Fruit fly (Drosophila melanogaster) ovary, adult (tissue): ENCODE measurements around the gene IFT54.

Source experiments
- CG17801 ChIP-seq: fragments of 200-800 bp; optimal IDR thresholded peaks from 2 replicates; lab custom pipeline; 2019; ENCODE audit warnings: missing biosample characterization, mild to moderate bottlenecking, missing genetic modification characterization, moderate library complexity; ENCODE audit not compliant: partially characterized antibody

The IFT54 gene

dm6 chr3R:14302128-14302527 lies at the start of gene IFT54:
TSS of gene IFT54 (plus strand) at chr3R:14302428.
- no peak for TF ChIP-seq CG17801 (GFP tag; lab: Kevin White, UChicago)

dm6 chr3R:14255808-14256207 lies 46.4 kb upstream of the IFT54 start, which contains the start of gene CG43179:
TSS of gene CG43179 (plus strand) at chr3R:14256108.
- TF ChIP-seq CG17801 (GFP tag; lab: Kevin White, UChicago) = no peak

- TF ChIP-seq CG17801 (GFP tag; lab: Kevin White, UChicago) = no peak
Measured at dm6 chr3R:14259821-14260220, 42.4 kb upstream of the IFT54 start, which contains the start of gene MetRS-m. TSS of gene MetRS-m (minus strand) at chr3R:14259991.

dm6 chr3R:14261113-14261512 lies 41.1 kb upstream of the IFT54 start, which contains the start of gene CG14840:
TSS of gene CG14840 (minus strand) at chr3R:14261213.
- TF ChIP-seq CG17801 (GFP tag; lab: Kevin White, UChicago) = no peak

- TF ChIP-seq CG17801 (GFP tag; lab: Kevin White, UChicago) = no peak
Measured at dm6 chr3R:14262087-14262486, 40.1 kb upstream of the IFT54 start, which contains the start of the genes CG14839 and CG14841. TSS of gene CG14839 (plus strand) at chr3R:14262387. TSS of gene CG14841 (minus strand) at chr3R:14262418.

- TF ChIP-seq CG17801 (GFP tag; lab: Kevin White, UChicago) = no peak
Measured at dm6 chr3R:14275519-14276172, 26.6 kb upstream of the IFT54 start.

- TF ChIP-seq CG17801 (GFP tag; lab: Kevin White, UChicago) = peak; percentile 47
Measured at dm6 chr3R:14277894-14278522, 24.2 kb upstream of the IFT54 start.

dm6 chr3R:14278523-14279303 lies 23.5 kb upstream of the IFT54 start:
- TF ChIP-seq CG17801 (GFP tag; lab: Kevin White, UChicago) = no peak

dm6 chr3R:14279311-14279998 lies 22.8 kb upstream of the IFT54 start:
- TF ChIP-seq CG17801 (GFP tag; lab: Kevin White, UChicago) = no peak

- TF ChIP-seq CG17801 (GFP tag; lab: Kevin White, UChicago) = no peak
Measured at dm6 chr3R:14280324-14280723, 21.9 kb upstream of the IFT54 start.

- no peak for TF ChIP-seq CG17801 (GFP tag; lab: Kevin White, UChicago)
Measured at dm6 chr3R:14282215-14283041, 19.8 kb upstream of the IFT54 start.

- TF ChIP-seq CG17801 (GFP tag; lab: Kevin White, UChicago) = no peak
Measured at dm6 chr3R:14283042-14283626, 19.1 kb upstream of the IFT54 start.

dm6 chr3R:14283754-14284421 lies 18.3 kb upstream of the IFT54 start:
- peak; percentile 91 for TF ChIP-seq CG17801 (GFP tag; lab: Kevin White, UChicago)
